Worm (Caenorhabditis elegans) whole organism, L4 larva: ENCODE results near the gene Y43F4A.1.

Experiments
- Y5F2A.4 ChIP-seq: fragments of 200-800 bp; sonication (Bioruptor generic); optimal IDR thresholded peaks from 2 replicates; lab custom pipeline; 2018; ENCODE audit warnings: mild to moderate bottlenecking, missing genetic modification characterization, missing compliant biosample characterization
- daf-16 ChIP-seq, 3 experiments: sonication (generic microtip); optimal IDR thresholded peaks; 2 replicates each; lab custom pipeline; 2016 to 2017; ENCODE audit warnings: missing genetic modification characterization in 3 of 3, missing genetic modification reagents in 3 of 3, mild to moderate bottlenecking in 2 of 3, missing compliant biosample characterization in 2 of 3, missing biosample characterization in 1 of 3, moderate library complexity in 1 of 3
- lin-13 ChIP-seq: fragments of 150-350 bp; optimal IDR thresholded peaks from 2 replicates; lab custom pipeline; 2014; ENCODE audit warnings: missing biosample characterization, missing genetic modification reagents, missing genetic modification characterization
- lir-3 ChIP-seq: sonication (generic microtip); optimal IDR thresholded peaks from 2 replicates; lab custom pipeline; 2016; ENCODE audit warnings: mild to moderate bottlenecking, missing genetic modification characterization, missing compliant biosample characterization
- mxl-3 ChIP-seq: fragments of 200-800 bp; sonication (Bioruptor generic); optimal IDR thresholded peaks from 2 replicates; lab custom pipeline; 2018; ENCODE audit warnings: mild to moderate bottlenecking, missing genetic modification characterization, missing compliant biosample characterization
- unc-130 ChIP-seq: sonication (generic microtip); optimal IDR thresholded peaks from 2 replicates; lab custom pipeline; 2016; ENCODE audit warnings: missing genetic modification reagents, missing genetic modification characterization, missing compliant biosample characterization
- unc-39 ChIP-seq: sonication (generic microtip); optimal IDR thresholded peaks from 2 replicates; lab custom pipeline; 2017; ENCODE audit warnings: missing biosample characterization, missing genetic modification characterization
- zfp-3 ChIP-seq: fragments of 200-800 bp; sonication (Bioruptor generic); conservative IDR thresholded peaks from 2 replicates; pipeline ENCODE4 v1.3.6; 2022; ENCODE audit warnings: missing genetic modification reagents, missing genetic modification characterization, missing compliant biosample characterization
- ztf-11 ChIP-seq: fragments of 150-350 bp; optimal IDR thresholded peaks from 2 replicates; lab custom pipeline; 2014; ENCODE audit warnings: missing biosample characterization, missing genetic modification characterization

DNA sequence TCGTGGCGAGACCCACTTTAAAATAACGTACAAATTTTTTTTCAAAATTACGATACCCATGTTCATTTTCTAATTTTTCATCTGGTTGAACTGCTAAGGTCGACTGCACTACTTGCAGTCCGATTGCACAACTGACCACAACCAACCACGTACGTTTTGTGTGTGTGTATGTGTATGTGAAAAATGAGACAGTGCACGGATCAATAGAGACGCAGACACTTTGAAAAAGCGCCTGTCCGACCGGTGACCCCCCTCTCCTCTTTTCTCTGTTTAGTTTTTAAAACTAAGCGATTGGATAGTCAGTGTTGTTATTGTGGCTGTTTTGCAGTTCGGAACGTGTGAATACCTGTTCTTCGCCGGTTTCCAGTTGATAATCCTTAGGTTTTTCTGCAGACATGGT lies 35.9 kb downstream of the Y43F4A.1 start:
- TF ChIP-seq daf-16 (GFP tag; optimal IDR thresholded peaks at IDR 0.05; lab: Kevin White, UChicago) (peak in 1 of 2 experiments; percentile 14), daf-16 (tag; optimal IDR thresholded peaks at IDR 0.05; lab: Kevin White, UChicago) (peak; percentile 27), unc-130 (GFP tag; lab: Kevin White, UChicago) (no peak), zfp-3 (GFP tag; lab: Robert Waterston, UW) (no peak), unc-39 (tag; lab: Kevin White, UChicago) (no peak), ztf-11 (no peak), lir-3 (tag; lab: Kevin White, UChicago) (no peak), Y5F2A.4 (GFP tag; lab: Kevin White, UChicago) (no peak), mxl-3 (GFP tag; lab: Kevin White, UChicago) (peak; percentile 54), lin-13 (GFP tag; lab: Kevin White, UChicago) (no peak)
